Comparison of ENCODE assay signal across 1 fruit fly cellular context in genomic region chr2L:9493375-9494263, dm6.
TF ChIP-seq lines count a peak whose summit lies in the region.

No protein-coding gene starts in this region.

TF ChIP-seq in whole organism, embryonic, 481 proteins besides CTCF, POLR2A, EP300 and RAD21 (continued from another document):
- TF ChIP-seq crol (GFP tag; IDR thresholded peaks at IDR 0.05; lab: Robert Waterston, UW) (peak; percentile 96), CG7271 (tag; optimal IDR thresholded peaks at IDR 0.05; lab: Kevin White, UChicago) (no peak), CG17829 (tag; optimal IDR thresholded peaks at IDR 0.05; lab: Kevin White, UChicago) (peak; percentile 33), HLH3B (GFP tag; IDR thresholded peaks at IDR 0.05; lab: Robert Waterston, UW) (peak; percentile 53; the same call in 1 of the 2 replicates), CG13123 (GFP tag; optimal IDR thresholded peaks at IDR 0.05; lab: Kevin White, UChicago) (no peak), CG8359 (GFP tag; optimal IDR thresholded peaks at IDR 0.05; lab: Kevin White, UChicago; ENCODE audit: borderline replicate concordance) (no peak), sens-2 (GFP tag; IDR thresholded peaks at IDR 0.05; lab: Robert Waterston, UW) (no peak), CG4730 (GFP tag; IDR thresholded peaks at IDR 0.05; lab: Robert Waterston, UW) (no peak), CG15011 (GFP tag; optimal IDR thresholded peaks at IDR 0.05; lab: Kevin White, UChicago) (no peak), ato (GFP tag; IDR thresholded peaks at IDR 0.05; lab: Robert Waterston, UW; ENCODE audit: partially characterized antibody) (no peak), da (GFP tag; optimal IDR thresholded peaks at IDR 0.05; lab: Kevin White, UChicago) (no peak), CG7556 (GFP tag; optimal IDR thresholded peaks at IDR 0.05; lab: Kevin White, UChicago) (peak; percentile 14), CG17359 (tag; optimal IDR thresholded peaks at IDR 0.05; lab: Kevin White, UChicago) (peak; percentile 65), E2f2 (GFP tag; IDR thresholded peaks at IDR 0.05; lab: Robert Waterston, UW) (no peak), CG17186 (GFP tag; optimal IDR thresholded peaks at IDR 0.05; lab: Kevin White, UChicago) (no peak), hkb (optimal IDR thresholded peaks at IDR 0.05; lab: Kevin White, UChicago) (no peak), hkb (GFP tag; IDR thresholded peaks at IDR 0.05; lab: Robert Waterston, UW) (peak; percentile 54), bigmax (GFP tag; optimal IDR thresholded peaks at IDR 0.05; lab: Kevin White, UChicago) (no peak), Meics (GFP tag; optimal IDR thresholded peaks at IDR 0.05; lab: Kevin White, UChicago) (peak; percentile 44), CG17568 (GFP tag; optimal IDR thresholded peaks at IDR 0.05; lab: Kevin White, UChicago) (no peak), CG12155 (GFP tag; optimal IDR thresholded peaks at IDR 0.05; lab: Kevin White, UChicago) (peak; percentile 98), CG12769 (tag; optimal IDR thresholded peaks at IDR 0.05; lab: Kevin White, UChicago) (peak; percentile 45), cas (GFP tag; IDR thresholded peaks at IDR 0.05; lab: Robert Waterston, UW) (no peak), CG12744 (GFP tag; optimal IDR thresholded peaks at IDR 0.05; lab: Kevin White, UChicago) (no peak), zfh1 (GFP tag; IDR thresholded peaks at IDR 0.05; lab: Robert Waterston, UW) (no peak), CG11504 (tag; optimal IDR thresholded peaks at IDR 0.05; lab: Kevin White, UChicago) (peak; percentile 69), CG15514 (GFP tag; optimal IDR thresholded peaks at IDR 0.05; lab: Kevin White, UChicago) (peak; percentile 29), jing (GFP tag; optimal IDR thresholded peaks at IDR 0.05; lab: Kevin White, UChicago) (no peak), zfh2 (GFP tag; optimal IDR thresholded peaks at IDR 0.05; lab: Kevin White, UChicago) (no peak), CG18262 (tag; optimal IDR thresholded peaks at IDR 0.05; lab: Kevin White, UChicago) (peak; percentile 55), CG13775 (GFP tag; optimal IDR thresholded peaks at IDR 0.05; lab: Kevin White, UChicago) (no peak), Ptx1 (GFP tag; IDR thresholded peaks at IDR 0.05; lab: Robert Waterston, UW) (peak; percentile 67), CG11723 (GFP tag; optimal IDR thresholded peaks at IDR 0.05; lab: Kevin White, UChicago) (peak; percentile 13), CG42726 (GFP tag; IDR thresholded peaks at IDR 0.05; lab: Robert Waterston, UW; ENCODE audit: partially characterized antibody) (no peak), yki (optimal IDR thresholded peaks at IDR 0.05; lab: Kevin White, UChicago) (no peak), tx (GFP tag; optimal IDR thresholded peaks at IDR 0.05; lab: Kevin White, UChicago) (no peak), CG3847 (GFP tag; IDR thresholded peaks at IDR 0.05; lab: Robert Waterston, UW) (peak; percentile 48; the same call in 1 of the 2 replicates), pfk (GFP tag; optimal IDR thresholded peaks at IDR 0.05; lab: Kevin White, UChicago) (no peak), CG18011 (GFP tag; optimal IDR thresholded peaks at IDR 0.05; lab: Kevin White, UChicago) (no peak), gce (GFP tag; IDR thresholded peaks at IDR 0.05; lab: Robert Waterston, UW) (no peak), nerfin-1 (tag; optimal IDR thresholded peaks at IDR 0.05; lab: Kevin White, UChicago) (peak; percentile 37), CG31365 (tag; optimal IDR thresholded peaks at IDR 0.05; lab: Kevin White, UChicago) (no peak), CG10462 (GFP tag; optimal IDR thresholded peaks at IDR 0.05; lab: Kevin White, UChicago) (no peak), CG18599 (GFP tag; optimal IDR thresholded peaks at IDR 0.05; lab: Kevin White, UChicago) (peak; percentile 62), NFAT (GFP tag; IDR thresholded peaks at IDR 0.05; lab: Robert Waterston, UW) (no peak), Awh (GFP tag; IDR thresholded peaks at IDR 0.05; lab: Robert Waterston, UW) (no peak), CG1233 (GFP tag; optimal IDR thresholded peaks at IDR 0.05; lab: Kevin White, UChicago) (peak; percentile 15), CG16863 (GFP tag; optimal IDR thresholded peaks at IDR 0.05; lab: Kevin White, UChicago) (no peak), CG11560 (tag; IDR thresholded peaks at IDR 0.05; lab: Robert Waterston, UW) (no peak), dpn (GFP tag; optimal IDR thresholded peaks at IDR 0.05; lab: Kevin White, UChicago) (peak; percentile 2 to 33), pita (GFP tag; optimal IDR thresholded peaks at IDR 0.05; lab: Kevin White, UChicago) (no peak), Hr39 (optimal IDR thresholded peaks at IDR 0.05; lab: Kevin White, UChicago) (no peak), Usf (GFP tag; optimal IDR thresholded peaks at IDR 0.05; lab: Kevin White, UChicago) (no peak), CG12299 (tag; optimal IDR thresholded peaks at IDR 0.05; lab: Kevin White, UChicago) (peak; percentile 25), HmgZ (tag; optimal IDR thresholded peaks at IDR 0.05; lab: Kevin White, UChicago) (no peak), CG11456 (GFP tag; IDR thresholded peaks at IDR 0.05; lab: Robert Waterston, UW) (no peak), Eip74EF (GFP tag; optimal IDR thresholded peaks at IDR 0.05; lab: Kevin White, UChicago) (no peak), grau (tag; optimal IDR thresholded peaks at IDR 0.05; lab: Kevin White, UChicago) (peak; percentile 90), chm (GFP tag; IDR thresholded peaks at IDR 0.05; lab: Robert Waterston, UW) (no peak), CG32767 (GFP tag; IDR thresholded peaks at IDR 0.05; lab: Robert Waterston, UW) (0 out of 2 replicates have a peak, but pooled peaks have one; percentile 22), cato (GFP tag; optimal IDR thresholded peaks at IDR 0.05; lab: Kevin White, UChicago; ENCODE audit: borderline replicate concordance) (no peak), CG31441 (GFP tag; IDR thresholded peaks at IDR 0.05; lab: Robert Waterston, UW) (peak; percentile 51), Ets97D (GFP tag; optimal IDR thresholded peaks at IDR 0.05; lab: Kevin White, UChicago) (no peak), CG7786 (GFP tag; optimal IDR thresholded peaks at IDR 0.05; lab: Kevin White, UChicago) (no peak), Xrp1 (GFP tag; IDR thresholded peaks at IDR 0.05; lab: Robert Waterston, UW) (peak; percentile 60), CG1529 (GFP tag; optimal IDR thresholded peaks at IDR 0.05; lab: Kevin White, UChicago) (no peak), cg (GFP tag; optimal IDR thresholded peaks at IDR 0.05; lab: Kevin White, UChicago) (peak; percentile 73), CG4707 (GFP tag; optimal IDR thresholded peaks at IDR 0.05; lab: Kevin White, UChicago) (no peak), Jarid2 (GFP tag; optimal IDR thresholded peaks at IDR 0.05; lab: Kevin White, UChicago) (no peak), CG3726 (GFP tag; IDR thresholded peaks at IDR 0.05; lab: Robert Waterston, UW) (no peak), CG13624 (GFP tag; optimal IDR thresholded peaks at IDR 0.05; lab: Kevin White, UChicago) (no peak), her (GFP tag; optimal IDR thresholded peaks at IDR 0.05; lab: Kevin White, UChicago) (no peak), Nf-YB (GFP tag; optimal IDR thresholded peaks at IDR 0.05; lab: Kevin White, UChicago) (peak; percentile 48), HLH54F (GFP tag; optimal IDR thresholded peaks at IDR 0.05; lab: Kevin White, UChicago) (no peak), CG5953 (GFP tag; IDR thresholded peaks at IDR 0.05; lab: Robert Waterston, UW) (no peak; the same call in 1 of the 2 replicates), CG9609 (GFP tag; optimal IDR thresholded peaks at IDR 0.05; lab: Kevin White, UChicago) (no peak), maf-S (GFP tag; optimal IDR thresholded peaks at IDR 0.05; lab: Kevin White, UChicago) (no peak), CG16815 (GFP tag; optimal IDR thresholded peaks at IDR 0.05; lab: Kevin White, UChicago) (no peak), z (GFP tag; IDR thresholded peaks at IDR 0.05; lab: Robert Waterston, UW) (no peak), CG7357 (GFP tag; IDR thresholded peaks at IDR 0.05; lab: Robert Waterston, UW) (peak; percentile 51; the same call in 2 of the 3 replicates), corto (GFP tag; optimal IDR thresholded peaks at IDR 0.05; lab: Kevin White, UChicago) (peak; percentile 27), lilli (GFP tag; optimal IDR thresholded peaks at IDR 0.05; lab: Kevin White, UChicago) (peak; percentile 21), CG2116 (GFP tag; optimal IDR thresholded peaks at IDR 0.05; lab: Kevin White, UChicago) (no peak), chif (GFP tag; optimal IDR thresholded peaks at IDR 0.05; lab: Kevin White, UChicago) (no peak), CG2129 (GFP tag; IDR thresholded peaks at IDR 0.05; lab: Robert Waterston, UW; ENCODE audit: partially characterized antibody) (no peak), bowl (GFP tag; IDR thresholded peaks at IDR 0.05; lab: Robert Waterston, UW) (no peak), zen (tag; optimal IDR thresholded peaks at IDR 0.05; lab: Kevin White, UChicago) (no peak), E2f1 (GFP tag; IDR thresholded peaks at IDR 0.05; lab: Robert Waterston, UW) (no peak), wdn (GFP tag; IDR thresholded peaks at IDR 0.05; lab: Robert Waterston, UW) (no peak), ken (GFP tag; IDR thresholded peaks at IDR 0.05; lab: Robert Waterston, UW) (no peak), bab2 (GFP tag; optimal IDR thresholded peaks at IDR 0.05; lab: Kevin White, UChicago) (no peak), CG15269 (tag; optimal IDR thresholded peaks at IDR 0.05; lab: Kevin White, UChicago) (peak; percentile 46), Mrtf (GFP tag; IDR thresholded peaks at IDR 0.05; lab: Robert Waterston, UW) (no peak), CG11398 (GFP tag; optimal IDR thresholded peaks at IDR 0.05; lab: Kevin White, UChicago) (no peak), tio (GFP tag; optimal IDR thresholded peaks at IDR 0.05; lab: Kevin White, UChicago) (no peak), usp (GFP tag; optimal IDR thresholded peaks at IDR 0.05; lab: Kevin White, UChicago) (no peak), B-H1 (GFP tag; IDR thresholded peaks at IDR 0.05; lab: Robert Waterston, UW) (no peak), CG4820 (GFP tag; optimal IDR thresholded peaks at IDR 0.05; lab: Kevin White, UChicago) (no peak), Asciz (GFP tag; optimal IDR thresholded peaks at IDR 0.05; lab: Kevin White, UChicago) (peak; percentile 39), CG4617 (GFP tag; optimal IDR thresholded peaks at IDR 0.05; lab: Kevin White, UChicago; ENCODE audit: borderline replicate concordance) (no peak), stwl (tag; optimal IDR thresholded peaks at IDR 0.05; lab: Kevin White, UChicago) (no peak), CG4360 (GFP tag; IDR thresholded peaks at IDR 0.05; lab: Robert Waterston, UW) (peak; percentile 91), Rfx (GFP tag; IDR thresholded peaks at IDR 0.05; lab: Robert Waterston, UW) (peak; percentile 51; the same call in 1 of the 2 replicates)
